Worm (Caenorhabditis elegans) whole organism, L4 larva: ENCODE data around the gene tmem-145.

Source experiments
- D1046.2 ChIP-seq: fragments of 200-800 bp; sonication (Bioruptor generic); IDR thresholded peaks from 2 replicates; pipeline ENCODE4 v1.3.6; 2022; ENCODE audit warnings: missing genetic modification characterization, missing compliant biosample characterization
- F10B5.3 ChIP-seq: sonication (generic microtip); optimal IDR thresholded peaks from 2 replicates; lab custom pipeline; 2016; ENCODE audit warnings: mild to moderate bottlenecking, missing genetic modification characterization, missing compliant biosample characterization
- F37D6.2 ChIP-seq: sonication (generic microtip); optimal IDR thresholded peaks from 2 replicates; lab custom pipeline; 2016; ENCODE audit warnings: mild to moderate bottlenecking, missing genetic modification characterization, missing compliant biosample characterization
- F44E2.7 ChIP-seq: fragments of 200-800 bp; sonication (Bioruptor generic); IDR thresholded peaks from 2 replicates; pipeline ENCODE4 v2.1.2; 2022; ENCODE audit warnings: missing genetic modification characterization, missing compliant biosample characterization
- R02D3.7 ChIP-seq: fragments of 150-350 bp; sonication (generic microtip); optimal IDR thresholded peaks from 3 replicates; lab custom pipeline; 2014; ENCODE audit warnings: missing biosample characterization, missing genetic modification characterization
- Y105C5A.15 ChIP-seq: fragments of 200-800 bp; sonication (Bioruptor generic); IDR thresholded peaks from 2 replicates; pipeline ENCODE4 v1.3.6; 2022; ENCODE audit warnings: missing genetic modification characterization, missing compliant biosample characterization
- Y5F2A.4 ChIP-seq: fragments of 200-800 bp; sonication (Bioruptor generic); optimal IDR thresholded peaks from 2 replicates; lab custom pipeline; 2018; ENCODE audit warnings: mild to moderate bottlenecking, missing genetic modification characterization, missing compliant biosample characterization
- ZK337.2 ChIP-seq: fragments of 200-800 bp; sonication (Bioruptor generic); IDR thresholded peaks from 2 replicates; pipeline ENCODE4 v1.3.6; 2022; ENCODE audit warnings: missing genetic modification reagents, missing genetic modification characterization, missing compliant biosample characterization
- aly-2 ChIP-seq: sonication (generic microtip); optimal IDR thresholded peaks from 2 replicates; lab custom pipeline; 2018; ENCODE audit warnings: missing biosample characterization, missing genetic modification characterization
- ama-1 ChIP-seq: fragments of 150-350 bp; optimal IDR thresholded peaks from 2 replicates; lab custom pipeline; 2014; ENCODE audit warnings: inconsistent platforms, mixed read lengths
- attf-4 ChIP-seq: sonication (generic microtip); optimal IDR thresholded peaks from 3 replicates; lab custom pipeline; 2017; ENCODE audit warnings: missing biosample characterization, missing genetic modification characterization
- ceh-28 ChIP-seq: fragments of 150-350 bp; optimal IDR thresholded peaks from 2 replicates; lab custom pipeline; 2014; ENCODE audit warnings: missing biosample characterization, missing genetic modification reagents, missing genetic modification characterization
- ceh-32 ChIP-seq: sonication (generic microtip); optimal IDR thresholded peaks from 2 replicates; lab custom pipeline; 2016; ENCODE audit warnings: mild to moderate bottlenecking, missing genetic modification characterization, missing compliant biosample characterization; ENCODE audit not compliant: poor library complexity
- ceh-62 ChIP-seq: sonication (generic microtip); optimal IDR thresholded peaks from 2 replicates; lab custom pipeline; 2017; ENCODE audit warnings: missing biosample characterization, missing genetic modification characterization
- ceh-82 ChIP-seq: sonication (generic microtip); optimal IDR thresholded peaks from 2 replicates; lab custom pipeline; 2017; ENCODE audit warnings: missing biosample characterization, missing genetic modification characterization
- daf-12 ChIP-seq: fragments of 150-350 bp; optimal IDR thresholded peaks from 2 replicates; lab custom pipeline; 2014; ENCODE audit warnings: missing biosample characterization, missing genetic modification reagents, missing genetic modification characterization
- daf-19 ChIP-seq: fragments of 200-800 bp; sonication (Bioruptor generic); conservative IDR thresholded peaks from 2 replicates; pipeline ENCODE4 v1.3.6; 2022; ENCODE audit warnings: missing genetic modification characterization, missing compliant biosample characterization
- daf-8 ChIP-seq: fragments of 200-800 bp; sonication (Bioruptor generic); IDR thresholded peaks from 2 replicates; pipeline ENCODE4 v1.3.6; 2022; ENCODE audit warnings: missing genetic modification characterization, missing compliant biosample characterization
- dmd-6 ChIP-seq: fragments of 200-800 bp; sonication (Bioruptor generic); IDR thresholded peaks from 2 replicates; pipeline ENCODE4 v1.3.6; 2022; ENCODE audit warnings: missing genetic modification reagents, missing genetic modification characterization, missing compliant biosample characterization
- dmd-8 ChIP-seq: fragments of 200-800 bp; sonication (Bioruptor generic); IDR thresholded peaks from 2 replicates; pipeline ENCODE4 v1.3.6; 2022; ENCODE audit warnings: missing genetic modification characterization, missing compliant biosample characterization
- dmd-9 ChIP-seq: fragments of 200-800 bp; sonication (Bioruptor generic); IDR thresholded peaks from 2 replicates; pipeline ENCODE4 v1.3.6; 2022; ENCODE audit warnings: missing genetic modification reagents, missing genetic modification characterization, missing compliant biosample characterization
- dpl-1 ChIP-seq: fragments of 150-350 bp; optimal IDR thresholded peaks from 2 replicates; lab custom pipeline; 2014; ENCODE audit warnings: missing biosample characterization, missing genetic modification reagents, missing genetic modification characterization
- duxl-1 ChIP-seq: sonication (generic microtip); optimal IDR thresholded peaks from 2 replicates; lab custom pipeline; 2016; ENCODE audit warnings: mild to moderate bottlenecking, missing genetic modification characterization, moderate library complexity, missing compliant biosample characterization; ENCODE audit not compliant: poor library complexity
- dve-1 ChIP-seq: sonication (generic microtip); optimal IDR thresholded peaks from 2 replicates; lab custom pipeline; 2017; ENCODE audit warnings: antibody characterized with exemption, mild to moderate bottlenecking, missing genetic modification characterization, missing compliant biosample characterization; ENCODE audit not compliant: insufficient read depth
- egl-43 ChIP-seq: fragments of 200-800 bp; sonication (Bioruptor generic); IDR thresholded peaks from 2 replicates; pipeline ENCODE4 v1.3.6; 2022; ENCODE audit warnings: missing genetic modification reagents, missing genetic modification characterization, missing compliant biosample characterization
- fkh-10 ChIP-seq: fragments of 150-350 bp; optimal IDR thresholded peaks from 2 replicates; lab custom pipeline; 2014; ENCODE audit warnings: missing biosample characterization, missing genetic modification reagents, missing genetic modification characterization
- fos-1 ChIP-seq: fragments of 150-350 bp; optimal IDR thresholded peaks from 2 replicates; lab custom pipeline; 2014; ENCODE audit warnings: missing biosample characterization, missing genetic modification characterization
- hif-1 ChIP-seq, 2 experiments: sonication (generic microtip); optimal IDR thresholded peaks; 2 replicates each; lab custom pipeline; 2016 to 2017; ENCODE audit warnings: missing compliant biosample characterization in 2 of 2, missing genetic modification characterization in 2 of 2, missing genetic modification reagents in 2 of 2, missing genotype in 2 of 2, mild to moderate bottlenecking in 1 of 2
- hlh-30 ChIP-seq: sonication (generic microtip); optimal IDR thresholded peaks from 2 replicates; lab custom pipeline; 2017; ENCODE audit warnings: antibody characterized with exemption, mild to moderate bottlenecking, missing genetic modification characterization, missing compliant biosample characterization; ENCODE audit not compliant: insufficient read depth
- lim-7 ChIP-seq: fragments of 200-800 bp; sonication (Bioruptor generic); IDR thresholded peaks from 2 replicates; pipeline ENCODE4 v1.3.6; 2022; ENCODE audit warnings: missing genetic modification characterization, missing compliant biosample characterization
- lin-39 ChIP-seq: fragments of 150-350 bp; optimal IDR thresholded peaks from 2 replicates; lab custom pipeline; 2014; ENCODE audit warnings: missing biosample characterization, missing genetic modification reagents, missing genetic modification characterization
- lsy-2 ChIP-seq, 2 experiments: fragments of 150-350 bp in 1 of 2; sonication (generic microtip) in 1 of 2; optimal IDR thresholded peaks; 2 replicates each; lab custom pipeline; 2014 to 2017; ENCODE audit warnings: missing biosample characterization in 2 of 2, missing genetic modification characterization in 2 of 2
- mdl-1 ChIP-seq, 2 experiments: fragments of 150-350 bp in 1 of 2; sonication (generic microtip) in 1 of 2; optimal IDR thresholded peaks; 2 replicates each; lab custom pipeline; 2014 to 2017; ENCODE audit warnings: missing biosample characterization in 2 of 2, missing genetic modification characterization in 2 of 2
- mep-1 ChIP-seq: fragments of 150-350 bp; sonication (generic microtip); optimal IDR thresholded peaks from 3 replicates; lab custom pipeline; 2014; ENCODE audit warnings: missing biosample characterization, missing genetic modification characterization
- mxl-2 ChIP-seq: fragments of 200-800 bp; sonication (Bioruptor generic); conservative IDR thresholded peaks from 2 replicates; pipeline ENCODE4 v1.3.6; 2022; ENCODE audit warnings: missing genetic modification reagents, missing genetic modification characterization, missing compliant biosample characterization
- mxl-3 ChIP-seq: fragments of 200-800 bp; sonication (Bioruptor generic); optimal IDR thresholded peaks from 2 replicates; lab custom pipeline; 2018; ENCODE audit warnings: mild to moderate bottlenecking, missing genetic modification characterization, missing compliant biosample characterization
- nhr-11 ChIP-seq: fragments of 150-350 bp; optimal IDR thresholded peaks from 2 replicates; lab custom pipeline; 2014; ENCODE audit warnings: missing biosample characterization, missing genetic modification characterization
- nhr-48 ChIP-seq: sonication (generic microtip); optimal IDR thresholded peaks from 2 replicates; lab custom pipeline; 2016; ENCODE audit warnings: mild to moderate bottlenecking, missing genetic modification characterization, missing compliant biosample characterization
- nhr-6 ChIP-seq: fragments of 150-350 bp; optimal IDR thresholded peaks from 2 replicates; lab custom pipeline; 2014; ENCODE audit warnings: missing biosample characterization, missing genetic modification characterization
- pha-4 ChIP-seq, 2 experiments: fragments of 150-350 bp in 1 of 2; fragments of 200-800 bp in 1 of 2; sonication (Bioruptor generic) in 1 of 2; IDR thresholded peaks in 1 of 2; optimal IDR thresholded peaks in 1 of 2; 2 replicates each; pipeline versions ENCODE4 v1.3.6 to Lab custom; 2014 to 2022; ENCODE audit warnings: missing genetic modification characterization in 2 of 2, missing genetic modification reagents in 2 of 2, missing biosample characterization in 1 of 2, missing compliant biosample characterization in 1 of 2
- php-3 ChIP-seq: fragments of 200-800 bp; sonication (Bioruptor generic); IDR thresholded peaks from 2 replicates; pipeline ENCODE4 v1.3.6; 2022; ENCODE audit warnings: missing genetic modification reagents, missing genetic modification characterization, missing compliant biosample characterization
- set-16 ChIP-seq: fragments of 200-800 bp; sonication (Bioruptor generic); IDR thresholded peaks from 2 replicates; pipeline ENCODE4 v1.3.6; 2022; ENCODE audit warnings: missing genetic modification reagents, missing genetic modification characterization, missing compliant biosample characterization
- snpc-1.2 ChIP-seq: fragments of 200-800 bp; sonication (Bioruptor generic); IDR thresholded peaks from 2 replicates; pipeline ENCODE4 v1.3.6; 2022; ENCODE audit warnings: missing genetic modification reagents, missing genetic modification characterization, missing compliant biosample characterization
- tra-1 ChIP-seq: fragments of 200-800 bp; sonication (Bioruptor generic); IDR thresholded peaks from 2 replicates; pipeline ENCODE4 v1.3.6; 2022; ENCODE audit warnings: missing genetic modification reagents, missing genetic modification characterization, missing compliant biosample characterization
- unc-130 ChIP-seq: sonication (generic microtip); optimal IDR thresholded peaks from 2 replicates; lab custom pipeline; 2016; ENCODE audit warnings: missing genetic modification reagents, missing genetic modification characterization, missing compliant biosample characterization
- zag-1 ChIP-seq: fragments of 150-350 bp; optimal IDR thresholded peaks from 2 replicates; lab custom pipeline; 2014; ENCODE audit warnings: missing biosample characterization, missing genetic modification characterization
- zfp-2 ChIP-seq: sonication (generic microtip); optimal IDR thresholded peaks from 2 replicates; lab custom pipeline; 2016; ENCODE audit warnings: mild to moderate bottlenecking, missing genetic modification characterization, missing compliant biosample characterization
- zfp-3 ChIP-seq: fragments of 200-800 bp; sonication (Bioruptor generic); conservative IDR thresholded peaks from 2 replicates; pipeline ENCODE4 v1.3.6; 2022; ENCODE audit warnings: missing genetic modification reagents, missing genetic modification characterization, missing compliant biosample characterization
- zip-2 ChIP-seq: fragments of 150-350 bp; optimal IDR thresholded peaks from 2 replicates; lab custom pipeline; 2014; ENCODE audit warnings: missing biosample characterization, missing genetic modification characterization
- ztf-11 ChIP-seq: fragments of 150-350 bp; optimal IDR thresholded peaks from 2 replicates; lab custom pipeline; 2014; ENCODE audit warnings: missing biosample characterization, missing genetic modification characterization
- ztf-7 ChIP-seq: fragments of 150-350 bp; optimal IDR thresholded peaks from 2 replicates; lab custom pipeline; 2014; ENCODE audit warnings: missing biosample characterization, missing genetic modification characterization

Gene tmem-145

DNA sequence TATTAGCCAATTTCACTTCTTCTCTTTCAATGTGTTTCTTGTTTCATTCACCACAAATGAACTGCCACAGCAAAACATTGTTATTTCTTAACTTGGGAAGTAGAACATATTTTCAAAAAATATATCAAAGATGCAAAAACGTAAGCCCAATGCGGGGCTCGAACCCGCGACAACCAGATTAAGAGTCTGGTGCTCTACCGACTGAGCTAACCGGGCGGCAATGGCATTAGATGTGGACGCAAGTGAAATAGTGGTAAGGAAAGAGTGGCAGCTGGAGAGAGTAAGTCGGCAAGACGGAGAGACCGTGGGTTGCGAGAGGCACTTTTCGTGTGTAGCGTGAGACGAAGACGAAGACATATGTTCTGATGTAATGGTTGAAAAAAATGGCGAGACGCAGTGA lies 32.3 kb upstream of the tmem-145 start (continued):
- TF ChIP-seq daf-8 (GFP tag; lab: Robert Waterston, UW) (peak; percentile 80; the same call in 1 of the 2 replicates), dpl-1 (no peak), ztf-7 (tag; lab: Kevin White, UChicago) (peak; percentile 80), hlh-30 (tag; lab: Kevin White, UChicago) (peak; percentile 81), attf-4 (tag; lab: Kevin White, UChicago) (no peak), duxl-1 (tag; lab: Kevin White, UChicago) (peak; percentile 90), ztf-11 (tag; lab: Kevin White, UChicago) (no peak), ceh-62 (no peak), mxl-3 (GFP tag; lab: Kevin White, UChicago) (peak; percentile 76), Y105C5A.15 (peak; percentile 93), mdl-1 (tag; optimal IDR thresholded peaks at IDR 0.05; lab: Kevin White, UChicago) (peak; percentile 27 to 63), lim-7 (GFP tag; lab: Robert Waterston, UW) (peak; percentile 98), php-3 (GFP tag; lab: Robert Waterston, UW) (no peak), fkh-10 (GFP tag; lab: Kevin White, UChicago) (peak; percentile 65), R02D3.7 (tag; lab: Kevin White, UChicago) (peak; percentile 10), snpc-1.2 (GFP tag; lab: Robert Waterston, UW) (peak; percentile 93), dve-1 (peak; percentile 85), mxl-2 (GFP tag; lab: Robert Waterston, UW) (peak; percentile 74), egl-43 (GFP tag; lab: Robert Waterston, UW) (no peak), nhr-11 (tag; lab: Kevin White, UChicago) (peak; percentile 52), dmd-9 (GFP tag; lab: Robert Waterston, UW) (peak; percentile 70; the same call in 1 of the 2 replicates), Y5F2A.4 (peak; percentile 84), fos-1 (tag; lab: Kevin White, UChicago) (no peak), unc-130 (GFP tag; lab: Kevin White, UChicago) (peak; percentile 69), pha-4 (GFP tag; IDR thresholded peaks at IDR 0.05; lab: Robert Waterston, UW) (peak; percentile 95), pha-4 (tag; optimal IDR thresholded peaks at IDR 0.05; lab: Kevin White, UChicago) (no peak), tra-1 (GFP tag; lab: Robert Waterston, UW) (peak; percentile 93), ceh-32 (tag; lab: Kevin White, UChicago) (peak; percentile 71), nhr-6 (tag; lab: Kevin White, UChicago) (peak; percentile 59), zfp-3 (GFP tag; lab: Robert Waterston, UW) (peak; percentile 76; the same call in 1 of the 2 replicates), hif-1 (tag; optimal IDR thresholded peaks at IDR 0.05; lab: Kevin White, UChicago) (peak in 1 of 2 experiments; percentile 21), zip-2 (tag; lab: Kevin White, UChicago) (peak; percentile 83), F44E2.7 (GFP tag; lab: Robert Waterston, UW) (0 out of 2 replicates have a peak, but pooled peaks have one; percentile 77), D1046.2 (GFP tag; lab: Robert Waterston, UW) (peak; percentile 91), ZK337.2 (GFP tag; lab: Robert Waterston, UW) (peak; percentile 80), ceh-28 (tag; lab: Kevin White, UChicago) (no peak), mep-1 (no peak), lin-39 (tag; lab: Kevin White, UChicago) (no peak), zfp-2 (tag; lab: Kevin White, UChicago) (peak; percentile 62), zag-1 (tag; lab: Kevin White, UChicago) (peak; percentile 46), F37D6.2 (tag; lab: Kevin White, UChicago) (peak; percentile 78), aly-2 (no peak), dmd-8 (GFP tag; lab: Robert Waterston, UW) (peak; percentile 95), nhr-48 (tag; lab: Kevin White, UChicago) (peak; percentile 73), set-16 (GFP tag; lab: Robert Waterston, UW) (no peak), dmd-6 (GFP tag; lab: Robert Waterston, UW) (peak; percentile 81), daf-19 (GFP tag; lab: Robert Waterston, UW) (peak; percentile 94), daf-12 (tag; lab: Kevin White, UChicago) (no peak), F10B5.3 (peak; percentile 82), ama-1 (lab: Kevin White, UChicago) (no peak), ceh-82 (tag; lab: Kevin White, UChicago) (no peak), lsy-2 (tag; optimal IDR thresholded peaks at IDR 0.05; lab: Kevin White, UChicago) (peak in 1 of 2 experiments; percentile 13)
